Worm (Caenorhabditis elegans) whole organism, L4/young adult: Measurements from ENCODE around the gene F19G12.8.

Experiments
- W03F9.2 ChIP-seq: fragments of 150-350 bp; optimal IDR thresholded peaks from 2 replicates; lab custom pipeline; 2014; ENCODE audit warnings: missing biosample characterization, missing genetic modification characterization
- dao-5 ChIP-seq: sonication (generic microtip); optimal IDR thresholded peaks from 2 replicates; lab custom pipeline; 2016; ENCODE audit warnings: missing genotype, missing genetic modification characterization, moderate library complexity, missing compliant biosample characterization
- him-1 ChIP-seq: sonication (generic microtip); optimal IDR thresholded peaks from 2 replicates; lab custom pipeline; 2016; ENCODE audit warnings: missing genotype, missing genetic modification reagents, missing genetic modification characterization, missing compliant biosample characterization

The F19G12.8 gene

ce11 chrX:1440161-1440560, 23.0 kb downstream of the F19G12.8 start, which contains the start of gene sedl-1:
Gene sedl-1 (minus strand): TSS chrX:1440261.
- TF ChIP-seq dao-5 (no peak), W03F9.2 (no peak)

- TF ChIP-seq him-1 (tag; lab: Kevin White, UChicago) (no peak), dao-5 (no peak)
Measured at ce11 chrX:1441602-1442183, 24.6 kb downstream of the F19G12.8 start.

ce11 chrX:1443556-1444243, 26.6 kb downstream of the F19G12.8 start:
- TF ChIP-seq dao-5 (no peak), W03F9.2 (no peak), him-1 (tag; lab: Kevin White, UChicago) (no peak)

ce11 chrX:1445696-1446095, 28.6 kb downstream of the F19G12.8 start:
- no peak for TF ChIP-seq dao-5
- no peak for TF ChIP-seq him-1 (tag; lab: Kevin White, UChicago)
- TF ChIP-seq W03F9.2: no peak

ce11 chrX:1446593-1447141, 29.5 kb downstream of the F19G12.8 start, which contains the start of gene zfp-3:
Gene zfp-3 (minus strand): TSS chrX:1446643.
- peak; percentile 62 for TF ChIP-seq dao-5
- TF ChIP-seq him-1 (tag; lab: Kevin White, UChicago): peak; percentile 80
- peak; percentile 72 for TF ChIP-seq W03F9.2

ce11 chrX:1450352-1450818, 33.3 kb downstream of the F19G12.8 start, which contains the start of gene W05H7.1:
Gene W05H7.1 (plus strand): TSS chrX:1450768.
- TF ChIP-seq dao-5 (no peak), him-1 (tag; lab: Kevin White, UChicago) (no peak), W03F9.2 (no peak)

- TF ChIP-seq W03F9.2: no peak
- no peak for TF ChIP-seq dao-5
- TF ChIP-seq him-1 (tag; lab: Kevin White, UChicago): no peak
Measured at ce11 chrX:1451240-1451639, 34.1 kb downstream of the F19G12.8 start.

- TF ChIP-seq dao-5 (no peak), W03F9.2 (no peak), him-1 (tag; lab: Kevin White, UChicago) (no peak)
Measured at ce11 chrX:1451816-1452602, 34.9 kb downstream of the F19G12.8 start.

- TF ChIP-seq dao-5 (no peak), W03F9.2 (peak; percentile 39)
Measured at ce11 chrX:1453770-1454169, 36.6 kb downstream of the F19G12.8 start, which contains the start of gene cebp-1. Gene cebp-1 (minus strand): TSS chrX:1453868.

ce11 chrX:1454385-1454784, 37.3 kb downstream of the F19G12.8 start:
- TF ChIP-seq W03F9.2: peak; percentile 30
- TF ChIP-seq dao-5: peak; percentile 11
- TF ChIP-seq him-1 (tag; lab: Kevin White, UChicago): peak; percentile 56

ce11 chrX:1456350-1457080, 39.4 kb downstream of the F19G12.8 start:
- peak; percentile 27 for TF ChIP-seq W03F9.2
- TF ChIP-seq him-1 (tag; lab: Kevin White, UChicago): no peak

- TF ChIP-seq him-1 (tag; lab: Kevin White, UChicago) (no peak), W03F9.2 (no peak), dao-5 (no peak)
Measured at ce11 chrX:1458793-1459192, 41.7 kb downstream of the F19G12.8 start, which contains the start of gene D1005.2. Gene D1005.2 (plus strand): TSS chrX:1459022.

- TF ChIP-seq him-1 (tag; lab: Kevin White, UChicago) (no peak), dao-5 (no peak), W03F9.2 (no peak)
Measured at ce11 chrX:1459756-1460155, 42.6 kb downstream of the F19G12.8 start.

- no peak for TF ChIP-seq W03F9.2
- no peak for TF ChIP-seq him-1 (tag; lab: Kevin White, UChicago)
- TF ChIP-seq dao-5: no peak
Measured at ce11 chrX:1464699-1465098, 47.6 kb downstream of the F19G12.8 start, which contains the start of gene D1005.6. Gene D1005.6 (minus strand): TSS chrX:1464799.
